Worm (Caenorhabditis elegans): ENCODE data around the gene tyra-3.

ce11 chrX:4947749-4948148, at the start of gene tyra-3:
- TF ChIP-seq aly-2 (tag; optimal IDR thresholded peaks at IDR 0.05) (no peak), R02D3.7 (tag; optimal IDR thresholded peaks at IDR 0.05) (no peak), nhr-237 (tag; optimal IDR thresholded peaks at IDR 0.05) (no peak), unc-62 (GFP tag; optimal IDR thresholded peaks at IDR 0.05) (no peak), unc-55 (GFP tag; optimal IDR thresholded peaks at IDR 0.05) (no peak)
